Worm (Caenorhabditis elegans): ENCODE results near the gene grl-10.

The grl-10 gene

DNA sequence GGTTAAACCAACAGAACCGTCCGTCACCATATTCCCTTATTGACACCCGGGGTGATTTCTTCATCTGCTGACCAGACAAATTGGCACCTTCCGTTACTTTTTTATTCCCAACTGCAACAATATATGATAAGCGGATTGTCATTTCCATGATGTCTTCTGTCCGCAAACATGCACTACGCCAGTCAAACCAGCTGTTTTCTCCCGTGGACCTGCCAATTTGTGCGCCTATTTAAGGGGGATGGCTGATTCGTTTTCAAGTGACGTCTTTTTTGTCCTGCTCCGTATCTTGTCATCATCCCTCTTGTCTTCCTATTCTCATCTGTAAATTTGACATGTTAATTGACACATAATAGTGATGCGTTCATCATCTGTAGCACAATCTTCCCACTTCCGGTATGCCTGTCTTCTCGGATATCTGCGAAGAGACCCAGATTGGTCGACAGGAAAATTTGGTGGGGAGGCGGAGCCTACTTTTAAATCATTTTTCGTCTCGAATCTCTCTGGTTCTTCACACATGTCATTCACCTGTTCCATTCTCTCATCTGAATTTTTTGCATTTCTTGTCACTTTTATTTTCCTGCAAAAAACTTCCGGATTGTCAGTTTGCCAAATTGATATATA, 26.2 kb upstream of the grl-10 start:
- no peak for TF ChIP-seq unc-62 (GFP tag; optimal IDR thresholded peaks at IDR 0.05)

DNA sequence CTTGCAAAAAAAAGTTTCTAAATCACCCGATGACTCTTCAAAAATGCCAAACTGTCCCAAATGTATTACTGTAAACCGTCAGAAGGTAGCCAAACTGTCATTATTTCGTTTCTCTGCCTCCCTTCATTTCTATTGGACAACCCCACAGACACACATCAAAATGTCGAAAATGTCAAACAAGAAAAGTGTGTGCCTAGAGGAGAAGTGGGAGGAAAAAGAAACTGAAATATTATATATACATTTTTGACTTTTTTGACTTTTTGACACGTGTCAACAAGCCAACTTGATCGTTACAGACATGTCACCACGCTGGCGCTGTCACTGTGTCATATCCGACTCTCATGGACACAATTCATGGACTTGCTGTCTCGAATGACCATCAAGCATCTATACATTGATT, 24.6 kb upstream of the grl-10 start:
- TF ChIP-seq unc-62 (GFP tag; optimal IDR thresholded peaks at IDR 0.05) = no peak

DNA sequence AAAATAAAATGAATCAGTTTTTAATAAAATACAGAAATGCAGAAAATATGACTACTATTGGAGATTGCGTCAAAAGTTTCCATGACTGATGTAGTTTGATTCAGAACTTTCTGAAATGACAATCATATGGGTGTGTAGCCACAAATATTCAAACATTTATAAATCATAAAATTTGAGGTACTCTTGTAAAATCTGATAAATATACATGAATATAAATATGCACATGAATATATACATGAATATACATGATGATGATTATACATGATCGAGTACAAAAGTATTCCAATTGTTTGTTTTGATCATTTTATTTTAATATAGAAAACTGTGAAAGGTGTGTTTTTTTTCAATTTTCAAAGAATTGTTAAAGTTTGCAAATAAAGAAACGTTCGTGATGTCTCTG, 19.8 kb upstream of the grl-10 start, which contains the start of gene T05B11.4:
Gene T05B11.4 (minus strand): TSS at position 101 of the 400 bp plus-strand sequence.
- TF ChIP-seq unc-62 (GFP tag; optimal IDR thresholded peaks at IDR 0.05) = no peak

DNA sequence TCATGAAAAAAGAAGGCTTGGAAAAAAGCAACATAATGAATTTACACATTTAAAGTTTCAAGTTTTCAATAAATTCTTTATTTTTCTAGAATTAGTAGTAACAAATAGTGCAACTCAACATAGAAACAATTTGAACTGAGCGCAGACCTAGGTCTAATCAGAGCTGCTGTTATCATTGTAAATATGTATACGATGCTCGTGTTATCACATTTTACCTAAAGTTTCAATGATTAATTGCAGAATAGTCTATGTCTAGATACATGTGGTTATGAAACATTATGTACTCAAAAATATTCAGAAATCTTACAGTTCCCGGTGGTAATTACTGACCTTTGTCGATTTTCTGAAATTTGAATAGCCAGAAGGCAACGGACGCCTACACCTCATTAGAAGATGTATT, 18.4 kb upstream of the grl-10 start:
- TF ChIP-seq unc-62 (GFP tag; optimal IDR thresholded peaks at IDR 0.05) = no peak

DNA sequence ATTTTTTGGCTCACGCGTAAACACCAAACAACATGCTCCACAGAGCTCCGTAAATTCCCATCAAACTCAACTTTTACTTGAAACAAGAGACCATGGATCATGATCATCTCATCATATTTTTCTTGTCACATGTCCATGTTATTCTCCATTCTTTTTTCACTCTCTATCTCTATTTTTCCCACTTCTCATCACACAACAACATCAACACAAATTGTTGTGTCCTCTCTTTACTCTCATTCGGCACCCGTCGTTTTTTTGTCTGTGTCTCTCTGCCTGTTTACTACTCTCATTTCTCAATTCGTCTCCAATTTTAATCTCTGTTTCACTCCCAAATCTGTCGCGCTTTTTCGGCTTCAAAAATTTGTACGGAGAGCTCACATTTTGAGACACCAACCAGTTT, 15.1 kb upstream of the grl-10 start:
- TF ChIP-seq unc-62 (GFP tag; optimal IDR thresholded peaks at IDR 0.05) = no peak

DNA sequence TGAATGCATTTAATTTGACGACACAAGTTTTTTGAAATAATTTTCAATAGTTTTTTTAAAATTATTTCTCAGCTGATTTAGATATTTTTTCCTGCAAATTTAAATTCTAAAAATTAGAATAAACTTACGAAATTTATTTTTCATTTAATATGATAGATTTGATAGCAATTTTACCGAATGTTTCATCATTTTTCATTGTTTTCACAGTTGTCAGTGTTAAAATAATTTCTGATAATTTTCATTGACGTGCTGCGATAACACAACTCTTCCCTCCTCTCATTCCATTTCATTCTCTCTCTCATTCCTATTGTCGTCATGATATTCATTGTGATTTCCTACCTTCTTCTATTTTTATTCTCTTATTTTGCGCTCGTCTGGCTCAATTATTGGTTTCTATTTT, 14.2 kb upstream of the grl-10 start, which contains the start of gene hint-3:
Gene hint-3 (plus strand): TSS at position 301 of the 400 bp plus-strand sequence.
- TF ChIP-seq unc-62 (GFP tag; optimal IDR thresholded peaks at IDR 0.05) = no peak

DNA sequence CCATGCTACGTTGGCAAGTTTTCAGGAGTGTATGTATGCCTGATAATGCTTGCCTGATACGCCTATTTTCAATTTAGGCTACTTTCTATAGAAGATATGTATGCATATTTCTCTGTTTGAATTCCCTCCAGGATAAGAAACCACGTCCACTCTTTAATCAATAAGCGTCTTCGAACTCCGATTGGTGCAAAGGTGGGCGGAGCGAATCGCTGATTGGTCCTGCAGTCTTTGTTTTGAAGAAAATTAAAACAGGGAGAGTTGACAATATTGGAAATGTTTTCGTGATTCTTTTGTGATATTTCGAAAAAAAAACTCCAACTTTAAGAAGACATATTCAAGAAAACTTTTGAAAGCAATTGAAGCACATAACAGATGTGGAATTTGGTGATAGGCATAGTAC, 12.4 kb upstream of the grl-10 start:
- TF ChIP-seq unc-62 (GFP tag; optimal IDR thresholded peaks at IDR 0.05) = no peak

DNA sequence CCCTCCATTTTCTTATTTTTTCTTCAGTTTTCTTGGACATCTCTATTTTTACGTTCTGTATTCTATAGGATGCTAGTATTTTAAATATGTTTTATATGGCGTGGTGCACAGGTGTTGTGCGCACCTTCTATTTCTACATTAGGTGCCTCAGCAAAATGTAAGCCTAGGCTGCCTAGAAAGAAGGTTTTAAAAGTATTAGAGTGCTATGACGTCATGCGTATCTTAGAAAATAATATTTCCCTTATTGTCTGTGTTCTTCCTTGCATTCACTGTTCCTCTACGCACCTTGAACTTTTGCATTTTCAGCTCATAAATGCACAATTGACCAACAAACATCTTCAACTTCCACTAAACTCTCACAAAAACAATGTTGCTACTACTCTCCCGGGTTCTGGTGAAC, 3.4 kb upstream of the grl-10 start, which contains the start of gene frpr-3:
Gene frpr-3 (plus strand): TSS at position 301 of the 400 bp plus-strand sequence.
- no peak for TF ChIP-seq unc-62 (GFP tag; optimal IDR thresholded peaks at IDR 0.05)

DNA sequence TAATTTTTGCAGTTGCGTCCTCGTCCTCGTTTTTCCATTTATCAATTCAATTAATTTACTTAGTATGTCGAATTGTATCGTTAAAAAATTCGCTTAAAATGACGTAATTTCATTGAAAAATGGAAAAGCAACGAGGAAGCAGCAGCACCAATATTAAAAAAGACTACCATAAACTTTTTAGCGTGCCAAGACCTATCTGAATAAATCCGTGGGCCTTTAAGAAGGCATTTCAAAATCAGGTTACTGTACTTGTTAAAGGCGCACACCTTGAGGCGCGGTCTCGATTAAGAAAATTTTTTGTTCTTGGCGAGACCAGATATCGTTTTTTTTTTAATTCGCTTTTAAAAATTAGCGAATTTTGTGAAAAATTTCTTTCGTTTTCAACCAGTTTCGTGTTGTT, 698 bp upstream of the grl-10 start:
- no peak for TF ChIP-seq unc-62 (GFP tag; optimal IDR thresholded peaks at IDR 0.05)

DNA sequence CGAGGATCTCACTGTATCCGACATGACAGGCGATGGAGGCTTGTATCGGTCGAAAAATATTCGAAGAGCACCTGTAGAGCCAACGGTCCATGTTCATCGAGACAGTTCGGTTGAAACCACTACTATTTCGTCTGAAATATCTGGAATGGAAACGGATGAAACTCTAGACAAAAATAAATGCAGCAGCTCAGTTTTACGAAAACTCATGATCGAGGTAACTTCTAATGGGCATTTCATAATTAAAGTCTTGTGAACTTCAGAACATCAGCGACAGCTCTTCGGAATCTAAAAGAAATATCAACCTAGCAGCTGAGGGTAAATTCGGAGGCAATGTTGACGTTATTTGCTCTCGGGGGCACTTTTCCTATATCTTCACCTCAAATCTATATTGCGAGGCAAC, 881 bp downstream of the grl-10 start:
- no peak for TF ChIP-seq unc-62 (GFP tag; optimal IDR thresholded peaks at IDR 0.05)

DNA sequence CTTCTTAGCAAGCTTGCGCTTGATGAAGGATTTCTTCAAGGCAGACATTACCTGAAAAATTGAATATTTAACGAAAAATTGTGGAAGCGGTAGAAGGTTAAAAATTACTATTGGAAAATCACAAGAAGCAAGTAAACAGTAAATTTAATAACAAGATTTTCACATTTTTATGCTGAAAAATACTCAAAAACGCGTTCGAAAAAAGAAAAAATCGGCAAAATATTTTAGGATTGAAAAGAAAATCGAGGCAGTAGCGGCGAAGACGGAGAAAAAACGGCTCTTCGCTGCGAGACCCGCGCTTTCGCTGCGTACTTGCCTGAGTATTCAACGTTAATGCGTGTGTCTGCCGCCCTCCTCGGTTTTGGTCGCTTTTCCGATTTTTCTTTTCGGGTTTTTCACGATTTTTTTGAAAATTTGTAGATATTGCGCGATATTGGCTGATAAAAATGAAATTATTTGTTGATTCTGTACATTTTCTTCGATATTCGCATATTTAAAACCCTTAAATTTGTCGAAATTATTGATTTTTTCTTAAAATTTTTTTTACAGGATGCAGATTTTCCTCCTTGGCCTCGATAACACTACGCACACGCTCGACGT, 1.8 kb downstream of the grl-10 start, which contains the start of the genes rpl-39 and rps-30:
Gene rpl-39 (minus strand): TSS at position 51 of the 600 bp plus-strand sequence.
Gene rps-30 (plus strand): TSS at position 550 of the 600 bp plus-strand sequence.
- TF ChIP-seq unc-62 (GFP tag; optimal IDR thresholded peaks at IDR 0.05) = no peak

DNA sequence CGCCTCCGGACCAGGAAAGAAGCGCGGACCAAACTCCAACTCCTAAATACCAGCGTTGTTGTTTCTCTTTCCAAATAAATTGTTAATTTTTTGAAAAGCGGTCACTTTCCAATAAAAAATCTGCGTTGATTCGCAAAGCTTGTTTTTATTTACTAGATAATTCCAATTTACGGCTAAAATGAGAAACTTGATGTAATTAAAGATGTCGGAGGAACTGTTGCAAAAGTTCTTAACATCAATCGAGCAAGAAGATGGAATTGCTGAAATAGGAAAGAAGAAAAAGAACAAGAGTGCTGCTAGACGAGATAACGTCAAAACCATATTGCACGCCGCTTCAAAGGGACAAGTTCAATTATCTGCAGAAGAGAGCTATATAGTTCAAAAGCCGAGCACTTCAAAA, 2.8 kb downstream of the grl-10 start, which contains the start of gene C26F1.3:
Gene C26F1.3 (plus strand): TSS at position 203 of the 400 bp plus-strand sequence.
- no peak for TF ChIP-seq unc-62 (GFP tag; optimal IDR thresholded peaks at IDR 0.05)

DNA sequence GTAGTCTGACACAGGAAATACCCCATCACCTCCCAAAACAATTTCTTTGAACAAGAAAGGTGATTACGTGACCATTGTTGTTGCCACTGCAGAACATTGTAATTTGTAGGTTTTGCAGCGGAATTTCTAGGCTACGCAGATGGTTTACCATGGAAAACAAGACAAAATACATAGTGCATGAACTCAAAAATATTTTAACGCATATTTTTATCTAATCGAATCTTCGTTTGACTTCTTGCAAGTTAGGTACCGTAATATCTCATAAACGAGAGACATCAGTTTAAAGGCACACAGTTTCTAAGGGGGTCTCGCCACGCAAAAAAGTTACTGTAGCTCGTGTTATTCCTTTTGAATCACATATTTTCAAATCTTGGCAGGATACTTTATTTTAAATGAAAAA, 4.7 kb downstream of the grl-10 start:
- no peak for TF ChIP-seq unc-62 (GFP tag; optimal IDR thresholded peaks at IDR 0.05)

DNA sequence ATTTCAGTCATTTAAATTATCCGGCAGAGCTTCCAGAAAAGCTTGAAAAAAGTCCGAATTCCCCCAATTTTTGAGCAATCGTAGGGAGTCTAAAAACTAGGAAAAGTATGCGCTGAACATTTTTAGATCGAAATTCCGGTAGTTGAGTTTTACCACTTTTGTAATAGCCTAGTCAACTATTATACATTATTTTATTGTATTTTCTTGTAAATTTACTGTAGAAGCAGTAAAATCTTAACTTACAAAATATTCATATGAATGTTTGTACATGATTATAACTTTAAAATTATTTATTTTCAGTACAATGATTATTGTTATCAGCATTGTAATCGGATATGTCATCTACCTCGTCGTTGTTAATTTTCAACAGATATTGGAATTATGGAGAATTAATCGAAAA, 7.2 kb downstream of the grl-10 start, which contains the start of gene cyp-32A1:
Gene cyp-32A1 (plus strand): TSS at position 301 of the 400 bp plus-strand sequence.
- TF ChIP-seq unc-62 (GFP tag; optimal IDR thresholded peaks at IDR 0.05) = no peak

DNA sequence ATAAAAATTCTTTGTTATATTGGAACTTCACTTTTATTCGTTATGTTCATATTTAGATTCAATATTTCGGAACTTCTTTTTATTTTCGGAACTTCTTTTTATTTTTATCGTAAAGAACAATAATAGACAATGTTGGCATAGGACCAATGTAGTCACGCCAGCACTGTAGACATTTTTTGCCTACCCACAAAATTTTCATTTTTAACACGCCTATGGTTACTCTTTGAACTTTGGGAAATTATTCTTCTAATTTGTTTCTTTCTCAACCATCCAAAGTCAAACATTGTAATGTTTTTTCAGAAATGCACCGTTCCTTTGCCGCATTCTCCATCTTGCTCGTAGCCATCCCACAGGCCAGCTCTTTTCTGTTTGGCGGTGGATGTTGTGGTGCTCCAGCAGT, 10.8 kb downstream of the grl-10 start, which contains the start of gene C26F1.1:
Gene C26F1.1 (plus strand): TSS at position 301 of the 400 bp plus-strand sequence.
- no peak for TF ChIP-seq unc-62 (GFP tag; optimal IDR thresholded peaks at IDR 0.05)

DNA sequence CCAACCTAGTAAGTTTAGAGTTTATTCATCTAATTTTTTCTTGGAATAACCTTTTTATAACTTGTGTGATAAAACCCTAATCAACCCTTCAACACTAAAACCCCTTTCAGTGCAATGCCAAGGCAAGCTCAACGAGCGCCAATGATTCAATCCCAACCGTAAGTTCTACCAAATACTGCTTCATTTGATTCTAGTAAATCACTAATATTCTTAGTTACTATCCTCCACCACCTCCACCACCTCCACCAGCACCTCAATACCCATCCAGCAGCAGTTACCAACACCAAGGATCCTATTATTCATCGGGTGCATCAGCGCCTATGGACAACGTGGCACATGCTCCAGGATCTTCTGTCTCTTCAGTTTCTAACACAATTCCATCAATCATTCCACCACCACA, 11.5 kb downstream of the grl-10 start:
- no peak for TF ChIP-seq unc-62 (GFP tag; optimal IDR thresholded peaks at IDR 0.05)

DNA sequence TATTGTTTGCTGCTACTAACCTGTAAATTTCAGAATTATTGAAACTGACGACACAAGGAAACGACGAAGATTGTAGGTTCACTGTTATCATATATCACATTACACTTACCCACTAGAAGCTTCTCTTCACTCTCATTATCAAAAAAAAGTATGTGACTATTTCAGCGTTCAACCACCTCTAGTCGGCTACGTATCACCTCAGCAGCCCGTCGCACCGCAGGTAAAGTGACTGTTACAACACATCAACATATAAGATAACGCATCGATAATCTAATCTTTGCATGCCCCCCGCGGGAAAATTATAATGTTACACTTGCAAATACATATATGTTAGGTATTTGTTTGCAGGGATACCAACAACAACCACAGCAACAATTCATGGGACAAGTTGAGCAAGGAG, 12.3 kb downstream of the grl-10 start:
- TF ChIP-seq unc-62 (GFP tag; optimal IDR thresholded peaks at IDR 0.05) = no peak
